Fruit fly (Drosophila melanogaster): ENCODE measurements around the gene Wnt10.

Gene Wnt10

DNA sequence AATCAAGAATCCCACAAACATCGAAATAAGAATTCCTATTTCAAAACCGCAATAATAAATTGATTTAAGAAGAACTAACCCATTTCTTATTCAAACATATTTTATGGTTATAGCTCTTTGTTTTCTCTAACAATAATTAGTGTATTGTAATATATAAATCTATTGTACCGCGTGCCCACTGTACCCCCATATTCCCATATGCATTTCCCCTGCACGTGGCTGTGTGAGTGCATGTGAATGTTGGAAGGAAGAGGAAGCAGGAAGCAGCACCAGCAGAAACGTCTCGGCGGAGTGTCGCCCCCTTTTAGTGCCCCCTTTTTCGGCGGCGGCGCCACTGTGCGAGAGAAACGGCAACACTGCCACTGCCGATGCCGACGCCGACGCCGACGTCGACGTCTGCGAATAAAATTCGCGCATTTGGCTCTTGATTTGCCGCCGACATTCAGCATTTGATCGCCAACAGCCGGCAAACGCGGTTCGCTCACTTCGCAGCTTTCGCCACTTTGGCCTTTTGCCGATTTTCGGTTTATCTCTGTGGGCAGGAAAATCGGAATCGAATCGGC lies 60.2 kb downstream of the Wnt10 start (continued):
- TF ChIP-seq zfh2 (GFP tag; optimal IDR thresholded peaks at IDR 0.05): peak; percentile 67
- 0 out of 2 replicates have a peak, but pooled peaks have one; percentile 28 for TF ChIP-seq CG42726 (GFP tag; IDR thresholded peaks at IDR 0.05; ENCODE audit: partially characterized antibody)
- TF ChIP-seq CG1603 (tag; optimal IDR thresholded peaks at IDR 0.05): peak; percentile 34
- TF ChIP-seq CG15073 (GFP tag; optimal IDR thresholded peaks at IDR 0.05): no peak
- TF ChIP-seq CG30431 (GFP tag; optimal IDR thresholded peaks at IDR 0.05): peak; percentile 23
- TF ChIP-seq bab2 (GFP tag; optimal IDR thresholded peaks at IDR 0.05): no peak
- no peak for TF ChIP-seq sim (GFP tag; IDR thresholded peaks at IDR 0.05)
- TF ChIP-seq Hmr (GFP tag; optimal IDR thresholded peaks at IDR 0.05): peak; percentile 63
- TF ChIP-seq bcd (GFP tag; optimal IDR thresholded peaks at IDR 0.05): peak; percentile 8
- TF ChIP-seq NC2α (GFP tag; optimal IDR thresholded peaks at IDR 0.05): no peak
- peak; percentile 26 for TF ChIP-seq ATbp (GFP tag; optimal IDR thresholded peaks at IDR 0.05)
- no peak for TF ChIP-seq CG16813 (GFP tag; IDR thresholded peaks at IDR 0.05; ENCODE audit: partially characterized antibody)
- peak; percentile 41; the same call in 1 of the 2 replicates for TF ChIP-seq CG14441 (GFP tag; IDR thresholded peaks at IDR 0.05)
- no peak for TF ChIP-seq CG15011 (GFP tag; optimal IDR thresholded peaks at IDR 0.05)
- TF ChIP-seq CG10321 (GFP tag; IDR thresholded peaks at IDR 0.05): peak; percentile 20; the same call in 1 of the 2 replicates
- no peak for TF ChIP-seq fd3F (GFP tag; optimal IDR thresholded peaks at IDR 0.05)
- peak; percentile 45; the same call in 1 of the 2 replicates for TF ChIP-seq Taf1 (GFP tag; IDR thresholded peaks at IDR 0.05)
- TF ChIP-seq Dip3 (GFP tag; optimal IDR thresholded peaks at IDR 0.05): peak; percentile 61
- TF ChIP-seq CG4730 (GFP tag; IDR thresholded peaks at IDR 0.05): peak; percentile 16; the same call in 1 of the 2 replicates
- no peak for TF ChIP-seq lov (optimal IDR thresholded peaks at IDR 0.05)
- no peak for TF ChIP-seq lov (GFP tag; IDR thresholded peaks at IDR 0.05)
- peak; percentile 14 for TF ChIP-seq CG9797 (GFP tag; optimal IDR thresholded peaks at IDR 0.05)
- peak; percentile 31; the same call in 1 of the 2 replicates for TF ChIP-seq sob (GFP tag; IDR thresholded peaks at IDR 0.05)
- peak; percentile 11 for TF ChIP-seq Hand (GFP tag; optimal IDR thresholded peaks at IDR 0.05)
- peak; percentile 16 for TF ChIP-seq CG14710 (tag; optimal IDR thresholded peaks at IDR 0.05)
- no peak for TF ChIP-seq Hey (tag; optimal IDR thresholded peaks at IDR 0.05)
- peak; percentile 61; the same call in 1 of the 3 replicates for TF ChIP-seq zfh1 (GFP tag; IDR thresholded peaks at IDR 0.05)
- TF ChIP-seq lbe (GFP tag; optimal IDR thresholded peaks at IDR 0.05): peak; percentile 71
- TF ChIP-seq Bgb (GFP tag; IDR thresholded peaks at IDR 0.05; ENCODE audit: partially characterized antibody): no peak; the same call in 1 of the 2 replicates
- TF ChIP-seq Blimp-1 (GFP tag; optimal IDR thresholded peaks at IDR 0.05): peak; percentile 45
- TF ChIP-seq Xrp1 (GFP tag; IDR thresholded peaks at IDR 0.05): peak; percentile 33; the same call in 1 of the 2 replicates
- TF ChIP-seq Gsc (GFP tag; IDR thresholded peaks at IDR 0.05): no peak
- no peak for TF ChIP-seq ato (GFP tag; IDR thresholded peaks at IDR 0.05; ENCODE audit: partially characterized antibody)
- TF ChIP-seq Optix (GFP tag; IDR thresholded peaks at IDR 0.05): 0 out of 3 replicates have a peak, but pooled peaks have one; percentile 42
- TF ChIP-seq CG4360 (GFP tag; IDR thresholded peaks at IDR 0.05): no peak
- 0 out of 3 replicates have a peak, but pooled peaks have one; percentile 14 for TF ChIP-seq CG11695 (GFP tag; IDR thresholded peaks at IDR 0.05)
- TF ChIP-seq HHEX (GFP tag; optimal IDR thresholded peaks at IDR 0.05): peak; percentile 17
- 0 out of 2 replicates have a peak, but pooled peaks have one; percentile 30 for TF ChIP-seq E2f1 (GFP tag; IDR thresholded peaks at IDR 0.05)
- peak; percentile 36; the same call in 1 of the 2 replicates for TF ChIP-seq Ptx1 (GFP tag; IDR thresholded peaks at IDR 0.05)
- TF ChIP-seq fu2 (GFP tag; optimal IDR thresholded peaks at IDR 0.05): peak; percentile 23
- no peak for TF ChIP-seq zen2 (GFP tag; IDR thresholded peaks at IDR 0.05; ENCODE audit: partially characterized antibody)
- TF ChIP-seq ttk (GFP tag; IDR thresholded peaks at IDR 0.05): no peak
- peak; percentile 15; the same call in 1 of the 2 replicates for TF ChIP-seq CG4404 (GFP tag; IDR thresholded peaks at IDR 0.05)
- peak; percentile 49 for TF ChIP-seq CG1832 (GFP tag; optimal IDR thresholded peaks at IDR 0.05)
- TF ChIP-seq Jarid2 (GFP tag; optimal IDR thresholded peaks at IDR 0.05): no peak
- TF ChIP-seq CG12769 (tag; optimal IDR thresholded peaks at IDR 0.05): peak; percentile 50
- peak; percentile 76 for TF ChIP-seq nom (GFP tag; optimal IDR thresholded peaks at IDR 0.05)
- no peak for TF ChIP-seq CG4707 (GFP tag; optimal IDR thresholded peaks at IDR 0.05)
- TF ChIP-seq Hr39 (optimal IDR thresholded peaks at IDR 0.05): no peak
